Fruit fly (Drosophila melanogaster) whole organism, wandering third instar larva: Measurements from ENCODE around the gene CG43117.

Source experiments
- Hnf4 ChIP-seq: fragments of 200-800 bp; sonication (Bioruptor generic); optimal IDR thresholded peaks from 2 replicates; lab custom pipeline; 2016; ENCODE audit warnings: missing biosample characterization, mild to moderate bottlenecking, missing genetic modification characterization
- Myc ChIP-seq: fragments of >200 bp; optimal IDR thresholded peaks from 2 replicates; lab custom pipeline; 2017
- Vsx2 ChIP-seq: fragments of 200-300, 225-300 bp; sonication (Bioruptor generic); optimal IDR thresholded peaks from 2 replicates; lab custom pipeline; 2018; ENCODE audit warnings: missing biosample characterization, missing genetic modification characterization; ENCODE audit not compliant: partially characterized antibody
- h ChIP-seq: fragments of 200-800 bp; sonication (Bioruptor generic); optimal IDR thresholded peaks from 3 replicates; lab custom pipeline; 2016; ENCODE audit warnings: missing biosample characterization, mild to moderate bottlenecking, missing genetic modification characterization
- lola ChIP-seq: fragments of >200 bp; optimal IDR thresholded peaks from 2 replicates; lab custom pipeline; 2017; ENCODE audit warnings: missing biosample characterization, missing genetic modification characterization
- usp ChIP-seq: fragments of >200 bp; optimal IDR thresholded peaks from 2 replicates; lab custom pipeline; 2017; ENCODE audit warnings: missing biosample characterization, missing genetic modification characterization

dm6 chr3R:26480362-26480761, 25.8 kb downstream of the CG43117 start:
- TF ChIP-seq lola (GFP tag; lab: Kevin White, UChicago) (no peak), h (GFP tag; lab: Kevin White, UChicago) (no peak), Myc (lab: Kevin White, UChicago) (no peak), Hnf4 (no peak), usp (GFP tag; lab: Kevin White, UChicago) (no peak), Vsx2 (no peak)
